Fruit fly (Drosophila melanogaster) whole organism, embryonic: Measurements from ENCODE around the gene TwdlC.

Experiments used
- Atf6 ChIP-seq: fragments of 200-800 bp; sonication (Bioruptor generic); IDR thresholded peaks from 2 replicates; pipeline ENCODE4 v1.3.6; 2022; ENCODE audit warnings: missing biosample characterization, missing genetic modification characterization
- Bgb ChIP-seq: fragments of 200-800 bp; sonication (Bioruptor generic); IDR thresholded peaks from 2 replicates; pipeline ENCODE4 v1.3.6; 2022; ENCODE audit warnings: missing biosample characterization, missing genetic modification characterization; ENCODE audit not compliant: partially characterized antibody
- CG10267 ChIP-seq: fragments of 200-800 bp; sonication (Bioruptor generic); optimal IDR thresholded peaks from 2 replicates; lab custom pipeline; 2018; ENCODE audit warnings: missing biosample characterization, mild to moderate bottlenecking, missing genetic modification characterization, moderate library complexity
- CG12299 ChIP-seq: fragments of 200-800 bp; sonication (Bioruptor generic); optimal IDR thresholded peaks from 2 replicates; lab custom pipeline; 2018; ENCODE audit warnings: missing biosample characterization, mild to moderate bottlenecking, missing genetic modification characterization
- CG12744 ChIP-seq: fragments of 200-800 bp; sonication (Bioruptor generic); optimal IDR thresholded peaks from 2 replicates; lab custom pipeline; 2016; ENCODE audit warnings: missing biosample characterization, missing genetic modification characterization
- CG12942 ChIP-seq: fragments of 200-800 bp; sonication (Bioruptor generic); optimal IDR thresholded peaks from 3 replicates; lab custom pipeline; 2016; ENCODE audit warnings: missing biosample characterization, missing genetic modification characterization
- CG14050 ChIP-seq: fragments of 200-800 bp; sonication (Bioruptor generic); IDR thresholded peaks from 3 replicates; pipeline ENCODE4 v1.3.6; 2022; ENCODE audit warnings: missing biosample characterization, missing genetic modification characterization
- CG15479 ChIP-seq: fragments of 200-800 bp; sonication (Bioruptor generic); optimal IDR thresholded peaks from 3 replicates; lab custom pipeline; 2019; ENCODE audit warnings: missing biosample characterization, mild to moderate bottlenecking, missing genetic modification characterization, moderate library complexity
- CG1603 ChIP-seq: fragments of 200-800 bp; sonication (Bioruptor generic); optimal IDR thresholded peaks from 2 replicates; lab custom pipeline; 2019; ENCODE audit warnings: missing biosample characterization, mild to moderate bottlenecking, missing genetic modification characterization, moderate library complexity
- CG17328 ChIP-seq: fragments of 200-800 bp; sonication (Bioruptor generic); IDR thresholded peaks from 2 replicates; pipeline ENCODE4 v1.3.6; 2022; ENCODE audit warnings: missing biosample characterization, missing genetic modification characterization
- CG17359 ChIP-seq: fragments of 200-800 bp; sonication (Bioruptor generic); optimal IDR thresholded peaks from 3 replicates; lab custom pipeline; 2018; ENCODE audit warnings: missing biosample characterization, mild to moderate bottlenecking, missing genetic modification characterization, moderate library complexity
- CG18599 ChIP-seq: fragments of 200-800 bp; sonication (Bioruptor generic); optimal IDR thresholded peaks from 3 replicates; lab custom pipeline; 2017; ENCODE audit warnings: missing biosample characterization, missing genetic modification characterization, mild to moderate bottlenecking, moderate library complexity, missing genetic modification reagents
- CG18619 ChIP-seq: fragments of 200-800 bp; sonication (Bioruptor generic); optimal IDR thresholded peaks from 3 replicates; lab custom pipeline; 2017; ENCODE audit warnings: missing biosample characterization, mild to moderate bottlenecking, missing genetic modification characterization
- CG31388 ChIP-seq: fragments of 200-800 bp; sonication (Bioruptor generic); optimal IDR thresholded peaks from 2 replicates; lab custom pipeline; 2016; ENCODE audit warnings: missing biosample characterization, missing genetic modification characterization
- CG32532 ChIP-seq: fragments of 200-800 bp; sonication (Bioruptor generic); IDR thresholded peaks from 2 replicates; pipeline ENCODE4 v1.3.6; 2022; ENCODE audit warnings: missing biosample characterization, missing genetic modification characterization
- CG6854 ChIP-seq: fragments of 200-800 bp; sonication (Bioruptor generic); optimal IDR thresholded peaks from 3 replicates; lab custom pipeline; 2017; ENCODE audit warnings: missing biosample characterization, mild to moderate bottlenecking, missing genetic modification characterization
- CG8089 ChIP-seq: fragments of 200-800 bp; sonication (Bioruptor generic); optimal IDR thresholded peaks from 3 replicates; lab custom pipeline; 2016; ENCODE audit warnings: missing biosample characterization, missing genetic modification characterization
- CG8944 ChIP-seq: fragments of 200-800 bp; sonication (Bioruptor generic); optimal IDR thresholded peaks from 3 replicates; lab custom pipeline; 2016; ENCODE audit warnings: missing biosample characterization, missing genetic modification characterization
- CHES-1-like ChIP-seq: fragments of 200-800 bp; sonication (Bioruptor generic); optimal IDR thresholded peaks from 2 replicates; lab custom pipeline; 2016; ENCODE audit warnings: missing biosample characterization, missing genetic modification characterization
- D19A ChIP-seq: fragments of 200-800 bp; optimal IDR thresholded peaks from 3 replicates; lab custom pipeline; 2019; ENCODE audit warnings: missing biosample characterization, mild to moderate bottlenecking, missing genetic modification characterization, moderate library complexity
- E2f1 ChIP-seq: fragments of 200-800 bp; sonication (Bioruptor generic); IDR thresholded peaks from 2 replicates; pipeline ENCODE4 v1.3.6; 2022; ENCODE audit warnings: missing biosample characterization, missing genetic modification characterization
- Elba2 ChIP-seq: fragments of 200-800 bp; sonication (Bioruptor generic); optimal IDR thresholded peaks from 3 replicates; lab custom pipeline; 2016; ENCODE audit warnings: missing biosample characterization, missing genetic modification characterization
- HLH54F ChIP-seq: fragments of 200-800 bp; sonication (Bioruptor generic); optimal IDR thresholded peaks from 3 replicates; lab custom pipeline; 2016; ENCODE audit warnings: missing biosample characterization, missing genetic modification characterization
- Hmx ChIP-seq: fragments of 200-800 bp; sonication (Bioruptor generic); optimal IDR thresholded peaks from 2 replicates; lab custom pipeline; 2016; ENCODE audit warnings: missing biosample characterization, missing genetic modification characterization
- Hr3 ChIP-seq: fragments of 200-800 bp; sonication (Bioruptor generic); optimal IDR thresholded peaks from 3 replicates; lab custom pipeline; 2016; ENCODE audit warnings: missing biosample characterization, missing genetic modification characterization
- NK7.1 ChIP-seq: fragments of 200-800 bp; sonication (Bioruptor generic); optimal IDR thresholded peaks from 3 replicates; lab custom pipeline; 2016; ENCODE audit warnings: missing biosample characterization, missing genetic modification characterization
- Sry-β ChIP-seq: fragments of 200-800 bp; sonication (Bioruptor generic); optimal IDR thresholded peaks from 2 replicates; lab custom pipeline; 2018; ENCODE audit warnings: missing biosample characterization, mild to moderate bottlenecking, missing genetic modification characterization, moderate library complexity
- Xbp1 ChIP-seq: fragments of 200-800 bp; sonication (Bioruptor generic); optimal IDR thresholded peaks from 3 replicates; lab custom pipeline; 2016; ENCODE audit warnings: missing biosample characterization, mild to moderate bottlenecking, missing genetic modification characterization
- ab ChIP-seq: fragments of 200-800 bp; sonication (Bioruptor generic); optimal IDR thresholded peaks from 2 replicates; lab custom pipeline; 2016; ENCODE audit warnings: missing biosample characterization, missing genetic modification characterization
- ap ChIP-seq: fragments of 200-800 bp; sonication (Bioruptor generic); IDR thresholded peaks from 2 replicates; pipeline ENCODE4 v1.3.6; 2022; ENCODE audit warnings: missing biosample characterization, missing genetic modification characterization
- chinmo ChIP-seq: fragments of 200-800 bp; sonication (Bioruptor generic); IDR thresholded peaks from 4 replicates; pipeline ENCODE4 v1.3.6; 2022; ENCODE audit warnings: missing biosample characterization, missing genetic modification characterization; ENCODE audit not compliant: partially characterized antibody
- chm ChIP-seq: fragments of 200-800 bp; sonication (Bioruptor generic); IDR thresholded peaks from 2 replicates; pipeline ENCODE4 v1.3.6; 2022; ENCODE audit warnings: missing biosample characterization, missing genetic modification characterization
- crc ChIP-seq: fragments of 200-800 bp; sonication (Bioruptor generic); optimal IDR thresholded peaks from 2 replicates; lab custom pipeline; 2016; ENCODE audit warnings: missing biosample characterization, missing genetic modification characterization
- dati ChIP-seq: fragments of 200-800 bp; sonication (Bioruptor generic); IDR thresholded peaks from 2 replicates; pipeline ENCODE4 v1.3.6; 2022; ENCODE audit warnings: missing biosample characterization, missing genetic modification characterization
- gce ChIP-seq: fragments of 200-800 bp; sonication (Bioruptor generic); IDR thresholded peaks from 3 replicates; pipeline ENCODE4 v1.3.6; 2022; ENCODE audit warnings: missing biosample characterization, missing genetic modification characterization
- gem ChIP-seq: fragments of 200-800 bp; sonication (Bioruptor generic); optimal IDR thresholded peaks from 2 replicates; lab custom pipeline; 2019; ENCODE audit warnings: missing biosample characterization, mild to moderate bottlenecking, missing genetic modification characterization, moderate library complexity
- insv ChIP-seq, 2 experiments: fragments of 200-800 bp; sonication (Bioruptor generic); optimal IDR thresholded peaks; 3 replicates each; lab custom pipeline; 2016 to 2018; ENCODE audit warnings: missing biosample characterization in 2 of 2, missing genetic modification characterization in 2 of 2
- knrl ChIP-seq: fragments of 200-800 bp; sonication (Bioruptor generic); IDR thresholded peaks from 3 replicates; pipeline ENCODE4 v1.3.6; 2022; ENCODE audit warnings: missing biosample characterization, missing genetic modification characterization; ENCODE audit not compliant: partially characterized antibody
- lbe ChIP-seq: fragments of 200-800 bp; sonication (Bioruptor generic); optimal IDR thresholded peaks from 2 replicates; lab custom pipeline; 2016; ENCODE audit warnings: missing biosample characterization, mild to moderate bottlenecking, missing genetic modification characterization
- mirr ChIP-seq: fragments of 200-800 bp; sonication (Bioruptor generic); optimal IDR thresholded peaks from 3 replicates; lab custom pipeline; 2018; ENCODE audit warnings: missing biosample characterization, mild to moderate bottlenecking, missing genetic modification characterization
- nerfin-1 ChIP-seq: fragments of 200-800 bp; sonication (Bioruptor generic); optimal IDR thresholded peaks from 3 replicates; lab custom pipeline; 2019; ENCODE audit warnings: missing biosample characterization, mild to moderate bottlenecking, missing genetic modification characterization, moderate library complexity
- nom ChIP-seq: fragments of 200-800 bp; sonication (Bioruptor generic); optimal IDR thresholded peaks from 2 replicates; lab custom pipeline; 2017; ENCODE audit warnings: missing biosample characterization, missing genetic modification characterization, mild to moderate bottlenecking, moderate library complexity, missing genetic modification reagents
- odd ChIP-seq: fragments of 200-800 bp; sonication (Bioruptor generic); optimal IDR thresholded peaks from 2 replicates; lab custom pipeline; 2017; ENCODE audit warnings: missing biosample characterization, mild to moderate bottlenecking, missing genetic modification characterization
- ro ChIP-seq: fragments of 200-800 bp; sonication (Bioruptor generic); IDR thresholded peaks from 2 replicates; pipeline ENCODE4 v1.3.6; 2022; ENCODE audit warnings: missing biosample characterization, missing genetic modification characterization
- sc ChIP-seq, 3 experiments: fragments of >200 bp in 2 of 3; fragments of 200-800 bp in 1 of 3; sonication (Bioruptor generic) in 1 of 3; optimal IDR thresholded peaks; 2 replicates in 2 of 3; 3 replicates in 1 of 3; lab custom pipeline; 2017; ENCODE audit warnings: mild to moderate bottlenecking in 1 of 3, missing biosample characterization in 1 of 3, missing genetic modification characterization in 1 of 3, missing genetic modification reagents in 1 of 3
- sisA ChIP-seq: fragments of 200-800 bp; sonication (Bioruptor generic); IDR thresholded peaks from 2 replicates; pipeline ENCODE4 v1.3.6; 2022; ENCODE audit warnings: missing biosample characterization, missing genetic modification characterization
- so ChIP-seq: fragments of 200-800 bp; sonication (Bioruptor generic); IDR thresholded peaks from 3 replicates; pipeline ENCODE4 v1.3.6; 2022; ENCODE audit warnings: missing biosample characterization, missing genetic modification characterization
- tap ChIP-seq: fragments of 200-800 bp; optimal IDR thresholded peaks from 3 replicates; lab custom pipeline; 2019; ENCODE audit warnings: missing biosample characterization, mild to moderate bottlenecking, missing genetic modification characterization, moderate library complexity
- unc-4 ChIP-seq: fragments of 200-800 bp; sonication (Bioruptor generic); IDR thresholded peaks from 2 replicates; pipeline ENCODE4 v1.3.6; 2022; ENCODE audit warnings: missing biosample characterization, missing genetic modification characterization; ENCODE audit not compliant: partially characterized antibody

TwdlC gene

dm6 chr3R:26954020-26954672 lies 40.5 kb upstream of the TwdlC start (continued):
- peak; percentile 94 for TF ChIP-seq nom (GFP tag; lab: Kevin White, UChicago)
- TF ChIP-seq ap (GFP tag; lab: Robert Waterston, UW) = peak; percentile 67
- peak; percentile 81 for TF ChIP-seq sisA (GFP tag; lab: Robert Waterston, UW)
- peak; percentile 56 for TF ChIP-seq CG12942 (GFP tag; lab: Kevin White, UChicago)
- peak; percentile 89 for TF ChIP-seq CG18599 (GFP tag; lab: Kevin White, UChicago)
- TF ChIP-seq so = peak; percentile 79; the same call in 2 of the 3 replicates
- TF ChIP-seq CG6854 (GFP tag; lab: Kevin White, UChicago) = peak; percentile 29
- no peak for TF ChIP-seq knrl (GFP tag; lab: Robert Waterston, UW)
- TF ChIP-seq mirr (GFP tag; lab: Kevin White, UChicago) = no peak
- TF ChIP-seq CG17328 (GFP tag; lab: Robert Waterston, UW) = peak; percentile 88
- TF ChIP-seq CG1603 (tag; lab: Kevin White, UChicago) = no peak
- TF ChIP-seq Hmx = no peak
- peak; percentile 84 for TF ChIP-seq D19A
- no peak for TF ChIP-seq ab (GFP tag; lab: Kevin White, UChicago)
- peak; percentile 61; the same call in 1 of the 2 replicates for TF ChIP-seq Atf6
- TF ChIP-seq CG12299 (tag; lab: Kevin White, UChicago) = no peak
- peak; percentile 64 for TF ChIP-seq ro (GFP tag; lab: Robert Waterston, UW)
- TF ChIP-seq CG31388 (GFP tag; lab: Kevin White, UChicago) = peak; percentile 34
- peak; percentile 20 for TF ChIP-seq odd
- peak; percentile 68 for TF ChIP-seq CG32532 (GFP tag; lab: Robert Waterston, UW)
- TF ChIP-seq sc (optimal IDR thresholded peaks at IDR 0.05; lab: Kevin White, UChicago) = no peak
- TF ChIP-seq sc (GFP tag; optimal IDR thresholded peaks at IDR 0.05; lab: Kevin White, UChicago) = peak; percentile 32
- TF ChIP-seq crc = no peak
- TF ChIP-seq CG10267 (tag; lab: Kevin White, UChicago) = peak; percentile 73
- peak; percentile 85 for TF ChIP-seq gem
- TF ChIP-seq CG14050 (GFP tag; lab: Robert Waterston, UW) = peak; percentile 78
- TF ChIP-seq CG8944 (GFP tag; lab: Kevin White, UChicago) = no peak
- no peak for TF ChIP-seq Elba2 (GFP tag; lab: Kevin White, UChicago)
- TF ChIP-seq gce = peak; percentile 32; the same call in 1 of the 3 replicates
- no peak for TF ChIP-seq CG8089 (GFP tag; lab: Kevin White, UChicago)
- TF ChIP-seq NK7.1 (GFP tag; lab: Kevin White, UChicago) = no peak
- peak; percentile 90 for TF ChIP-seq CG17359
- TF ChIP-seq unc-4 = no peak
- no peak; the same call in 1 of the 2 replicates for TF ChIP-seq Bgb (GFP tag; lab: Robert Waterston, UW)
- peak; percentile 2 for TF ChIP-seq nerfin-1 (tag; lab: Kevin White, UChicago)
- TF ChIP-seq chm (GFP tag; lab: Robert Waterston, UW) = no peak
- no peak for TF ChIP-seq CHES-1-like
- peak; percentile 74 for TF ChIP-seq Xbp1 (GFP tag; lab: Kevin White, UChicago)
- no peak for TF ChIP-seq CG15479 (GFP tag; lab: Kevin White, UChicago)
- no peak for TF ChIP-seq CG12744 (GFP tag; lab: Kevin White, UChicago)
- peak; percentile 66 for TF ChIP-seq tap (tag; lab: Kevin White, UChicago)
- peak; percentile 83 for TF ChIP-seq E2f1 (GFP tag; lab: Robert Waterston, UW)
- no peak for TF ChIP-seq insv (GFP tag; optimal IDR thresholded peaks at IDR 0.05; lab: Kevin White, UChicago)
- TF ChIP-seq lbe (GFP tag; lab: Kevin White, UChicago) = peak; percentile 88
- TF ChIP-seq dati (GFP tag; lab: Robert Waterston, UW) = 0 out of 2 replicates have a peak, but pooled peaks have one; percentile 27
- TF ChIP-seq Sry-β (GFP tag; lab: Kevin White, UChicago) = no peak
- TF ChIP-seq HLH54F (GFP tag; lab: Kevin White, UChicago) = no peak
- peak; percentile 87; the same call in 3 of the 4 replicates for TF ChIP-seq chinmo (GFP tag; lab: Robert Waterston, UW)
- peak; percentile 51 for TF ChIP-seq CG18619 (GFP tag; lab: Kevin White, UChicago)
- peak; percentile 83 for TF ChIP-seq Hr3 (GFP tag; lab: Kevin White, UChicago)
